Worm (Caenorhabditis elegans) whole organism, dauer: ENCODE results near the gene clec-167.

ENCODE experiments used
- unc-62 ChIP-seq: sonication (generic microtip); optimal IDR thresholded peaks from 2 replicates; lab custom pipeline; 2017; ENCODE audit warnings: missing biosample characterization, missing genetic modification reagents, missing genetic modification characterization

clec-167 gene

ce11 chrIV:1255632-1256031 is at the start of gene clec-167:
Gene clec-167 (minus strand): TSS chrIV:1255732.
- TF ChIP-seq unc-62 (GFP tag; lab: Kevin White, UChicago) = no peak

- no peak for TF ChIP-seq unc-62 (GFP tag; lab: Kevin White, UChicago)
Observed at ce11 chrIV:1298984-1299383, 43.5 kb upstream of the clec-167 start.

ce11 chrIV:1289327-1289726 is 33.8 kb upstream of the clec-167 start, which contains the start of gene plst-1:
Gene plst-1 (plus strand): TSS chrIV:1289627.
- TF ChIP-seq unc-62 (GFP tag; lab: Kevin White, UChicago) = no peak

ce11 chrIV:1286549-1286948 is 31.0 kb upstream of the clec-167 start:
- no peak for TF ChIP-seq unc-62 (GFP tag; lab: Kevin White, UChicago)

ce11 chrIV:1284877-1285276 is 29.3 kb upstream of the clec-167 start:
- TF ChIP-seq unc-62 (GFP tag; lab: Kevin White, UChicago) = no peak

ce11 chrIV:1278945-1279344 is 23.4 kb upstream of the clec-167 start:
- no peak for TF ChIP-seq unc-62 (GFP tag; lab: Kevin White, UChicago)

ce11 chrIV:1277067-1277466 is 21.5 kb upstream of the clec-167 start:
- TF ChIP-seq unc-62 (GFP tag; lab: Kevin White, UChicago) = no peak

- no peak for TF ChIP-seq unc-62 (GFP tag; lab: Kevin White, UChicago)
Observed at ce11 chrIV:1275910-1276309, 20.4 kb upstream of the clec-167 start.

- no peak for TF ChIP-seq unc-62 (GFP tag; lab: Kevin White, UChicago)
Observed at ce11 chrIV:1274583-1274982, 19.1 kb upstream of the clec-167 start, which contains the start of gene C09E9.1. Gene C09E9.1 (plus strand): TSS chrIV:1274868.

- no peak for TF ChIP-seq unc-62 (GFP tag; lab: Kevin White, UChicago)
Observed at ce11 chrIV:1266724-1267123, 11.2 kb upstream of the clec-167 start, which contains the start of gene clec-170. Gene clec-170 (plus strand): TSS chrIV:1266866.

ce11 chrIV:1266138-1266537 is 10.6 kb upstream of the clec-167 start:
- TF ChIP-seq unc-62 (GFP tag; lab: Kevin White, UChicago) = no peak

- no peak for TF ChIP-seq unc-62 (GFP tag; lab: Kevin White, UChicago)
Observed at ce11 chrIV:1264928-1265327, 9.4 kb upstream of the clec-167 start, which contains the start of gene F38A1.13. Gene F38A1.13 (plus strand): TSS chrIV:1265228.

ce11 chrIV:1261930-1262329 is 6.4 kb upstream of the clec-167 start:
- no peak for TF ChIP-seq unc-62 (GFP tag; lab: Kevin White, UChicago)

- no peak for TF ChIP-seq unc-62 (GFP tag; lab: Kevin White, UChicago)
Observed at ce11 chrIV:1261024-1261423, 5.5 kb upstream of the clec-167 start, which contains the start of gene clec-169. Gene clec-169 (plus strand): TSS chrIV:1261324.

ce11 chrIV:1260474-1260873 is 4.9 kb upstream of the clec-167 start:
- TF ChIP-seq unc-62 (GFP tag; lab: Kevin White, UChicago) = no peak

- no peak for TF ChIP-seq unc-62 (GFP tag; lab: Kevin White, UChicago)
Observed at ce11 chrIV:1256723-1257122, 1.2 kb upstream of the clec-167 start, which contains the start of gene clec-168. Gene clec-168 (plus strand): TSS chrIV:1256969.

ce11 chrIV:1251242-1251911 is 4.2 kb downstream of the clec-167 start, which contains the start of the genes clec-166 and F38A1.6:
Gene clec-166 (minus strand): TSS chrIV:1251342.
Gene F38A1.6 (plus strand): TSS chrIV:1251861.
- no peak for TF ChIP-seq unc-62 (GFP tag; lab: Kevin White, UChicago)
